Worm (Caenorhabditis elegans) whole organism, mixed stage, embryonic: ENCODE measurements around the gene pmk-1.
"Not testable (repeated sequence)": the region's sequence is repeated elsewhere in the genome, so short reads cannot be mapped to it uniquely, and the experiment has no call there.

Experiments used
- M03D4.4 ChIP-seq: sonication (generic microtip); optimal IDR thresholded peaks from 2 replicates; lab custom pipeline; 2017; ENCODE audit warnings: mild to moderate bottlenecking, missing genetic modification characterization, missing compliant biosample characterization
- bed-3 ChIP-seq: fragments of 200-800 bp; sonication (Bioruptor generic); optimal IDR thresholded peaks from 3 replicates; lab custom pipeline; 2018; ENCODE audit warnings: mild to moderate bottlenecking, missing genetic modification characterization, moderate library complexity, missing compliant biosample characterization
- blmp-1 ChIP-seq: fragments of 150-350 bp; optimal IDR thresholded peaks from 2 replicates; lab custom pipeline; 2014; ENCODE audit warnings: missing biosample characterization, missing genetic modification characterization
- ceh-39 ChIP-seq: fragments of 150-350 bp; optimal IDR thresholded peaks from 2 replicates; lab custom pipeline; 2014; ENCODE audit warnings: missing biosample characterization, missing genetic modification characterization
- ceh-43 ChIP-seq: fragments of 200-800 bp; sonication (Bioruptor generic); optimal IDR thresholded peaks from 2 replicates; lab custom pipeline; 2018; ENCODE audit warnings: mild to moderate bottlenecking, missing genetic modification characterization, moderate library complexity, missing compliant biosample characterization
- ceh-83 ChIP-seq: fragments of 200-800 bp; sonication (Bioruptor generic); optimal IDR thresholded peaks from 2 replicates; lab custom pipeline; 2018; ENCODE audit warnings: mild to moderate bottlenecking, missing genetic modification characterization, missing compliant biosample characterization
- ces-1 ChIP-seq: fragments of 150-350 bp; optimal IDR thresholded peaks from 2 replicates; lab custom pipeline; 2014; ENCODE audit warnings: missing biosample characterization, missing genetic modification reagents, missing genetic modification characterization
- cnd-1 ChIP-seq: fragments of 200-800 bp; sonication (Bioruptor generic); optimal IDR thresholded peaks from 2 replicates; lab custom pipeline; 2018; ENCODE audit warnings: mild to moderate bottlenecking, missing genetic modification characterization, missing compliant biosample characterization
- elt-1 ChIP-seq: sonication (generic microtip); optimal IDR thresholded peaks from 2 replicates; lab custom pipeline; 2017; ENCODE audit warnings: missing genetic modification characterization, mild to moderate bottlenecking, missing compliant biosample characterization, antibody characterized with exemption, moderate library complexity, borderline replicate concordance; ENCODE audit not compliant: insufficient read depth
- elt-3 ChIP-seq: fragments of 150-350 bp; optimal IDR thresholded peaks from 2 replicates; lab custom pipeline; 2014; ENCODE audit warnings: missing biosample characterization, missing genetic modification characterization
- flh-1 ChIP-seq: fragments of 200-800 bp; sonication (Bioruptor generic); optimal IDR thresholded peaks from 2 replicates; lab custom pipeline; 2018; ENCODE audit warnings: mild to moderate bottlenecking, missing genetic modification characterization, moderate library complexity, missing compliant biosample characterization
- ham-2 ChIP-seq: fragments of 200-800 bp; sonication (Bioruptor generic); optimal IDR thresholded peaks from 2 replicates; lab custom pipeline; 2018; ENCODE audit warnings: mild to moderate bottlenecking, missing genetic modification characterization, missing compliant biosample characterization
- hlh-1 ChIP-seq: fragments of 150-350 bp; optimal IDR thresholded peaks from 2 replicates; lab custom pipeline; 2014; ENCODE audit warnings: missing biosample characterization, missing genetic modification reagents, missing genetic modification characterization
- lin-13 ChIP-seq: fragments of 150-350 bp; optimal IDR thresholded peaks from 2 replicates; lab custom pipeline; 2014; ENCODE audit warnings: missing biosample characterization, missing genetic modification characterization
- lin-32 ChIP-seq: fragments of 200-800 bp; sonication (Bioruptor generic); optimal IDR thresholded peaks from 2 replicates; lab custom pipeline; 2018; ENCODE audit warnings: mild to moderate bottlenecking, missing genetic modification characterization, missing compliant biosample characterization
- lsy-2 ChIP-seq: fragments of 150-350 bp; optimal IDR thresholded peaks from 2 replicates; lab custom pipeline; 2014; ENCODE audit warnings: missing biosample characterization, missing genetic modification characterization
- mab-5 ChIP-seq: fragments of 150-350 bp; optimal IDR thresholded peaks from 2 replicates; lab custom pipeline; 2014; ENCODE audit warnings: missing biosample characterization, missing genetic modification characterization
- mep-1 ChIP-seq: fragments of 150-350 bp; optimal IDR thresholded peaks from 2 replicates; lab custom pipeline; 2017; ENCODE audit warnings: missing biosample characterization, missing genetic modification reagents, missing genetic modification characterization, inconsistent platforms
- mls-2 ChIP-seq: sonication (generic microtip); optimal IDR thresholded peaks from 2 replicates; lab custom pipeline; 2016; ENCODE audit warnings: mild to moderate bottlenecking, missing genetic modification characterization, moderate library complexity, missing compliant biosample characterization
- nhr-12 ChIP-seq: fragments of 150-350 bp; optimal IDR thresholded peaks from 2 replicates; lab custom pipeline; 2014; ENCODE audit warnings: missing biosample characterization, missing genetic modification characterization
- nhr-2 ChIP-seq: fragments of 150-350 bp; optimal IDR thresholded peaks from 2 replicates; lab custom pipeline; 2014; ENCODE audit warnings: missing biosample characterization, missing genetic modification characterization
- nhr-237 ChIP-seq: fragments of 150-350 bp; optimal IDR thresholded peaks from 2 replicates; lab custom pipeline; 2014; ENCODE audit warnings: missing biosample characterization, missing genetic modification characterization
- nhr-28 ChIP-seq: fragments of 150-350 bp; optimal IDR thresholded peaks from 2 replicates; lab custom pipeline; 2014; ENCODE audit warnings: missing biosample characterization, missing genetic modification characterization
- pha-4 ChIP-seq: fragments of 150-350 bp; optimal IDR thresholded peaks from 2 replicates; lab custom pipeline; 2018; ENCODE audit warnings: missing biosample characterization, missing genetic modification reagents, missing genetic modification characterization
- snpc-4 ChIP-seq: fragments of 150-350 bp; optimal IDR thresholded peaks from 2 replicates; lab custom pipeline; 2014; ENCODE audit warnings: missing biosample characterization, missing genetic modification characterization
- tbx-8 ChIP-seq: fragments of 200-800 bp; sonication (Bioruptor generic); optimal IDR thresholded peaks from 2 replicates; lab custom pipeline; 2018; ENCODE audit warnings: mild to moderate bottlenecking, missing genetic modification characterization, moderate library complexity, missing compliant biosample characterization
- unc-120 ChIP-seq: sonication (generic microtip); optimal IDR thresholded peaks from 2 replicates; lab custom pipeline; 2017; ENCODE audit warnings: missing genetic modification characterization, missing compliant biosample characterization; ENCODE audit not compliant: poor library complexity, severe bottlenecking
- unc-62 ChIP-seq: fragments of 150-350 bp; optimal IDR thresholded peaks from 2 replicates; lab custom pipeline; 2014; ENCODE audit warnings: missing biosample characterization, missing genetic modification reagents, missing genetic modification characterization
- zip-8 ChIP-seq: fragments of 150-350 bp; optimal IDR thresholded peaks from 2 replicates; lab custom pipeline; 2014; ENCODE audit warnings: missing biosample characterization, missing genetic modification characterization
- ztf-11 ChIP-seq: fragments of 150-350 bp; optimal IDR thresholded peaks from 2 replicates; lab custom pipeline; 2014; ENCODE audit warnings: missing biosample characterization, missing genetic modification characterization

Gene pmk-1

ce11 chrIV:8122349-8122748 lies 26.2 kb upstream of the pmk-1 start, which contains the start of gene erp-44.3:
Gene erp-44.3, plus strand, starts transcription at chrIV:8122649.
- not testable (repeated sequence) for TF ChIP-seq pha-4, mab-5, elt-1 (tag; lab: Kevin White, UChicago)

- no peak for TF ChIP-seq M03D4.4 (tag; lab: Kevin White, UChicago)
Measured at ce11 chrIV:8126902-8127301, 21.7 kb upstream of the pmk-1 start, which contains the start of gene ceph-41. Gene ceph-41, plus strand, starts transcription at chrIV:8127202.

- TF ChIP-seq ceh-43 (GFP tag; lab: Kevin White, UChicago), result no peak
- no peak for TF ChIP-seq mab-5 (tag; lab: Kevin White, UChicago)
- TF ChIP-seq ceh-83 (GFP tag; lab: Kevin White, UChicago), result no peak
- no peak for TF ChIP-seq tbx-8 (GFP tag; lab: Kevin White, UChicago)
- TF ChIP-seq bed-3 (GFP tag; lab: Kevin White, UChicago), result no peak
- TF ChIP-seq hlh-1, result no peak
- TF ChIP-seq lin-13 (tag; lab: Kevin White, UChicago), result no peak
- no peak for TF ChIP-seq ham-2 (GFP tag; lab: Kevin White, UChicago)
- no peak for TF ChIP-seq nhr-2 (tag; lab: Kevin White, UChicago)
- TF ChIP-seq flh-1 (GFP tag; lab: Kevin White, UChicago), result no peak
- no peak for TF ChIP-seq mls-2 (tag; lab: Kevin White, UChicago)
- TF ChIP-seq blmp-1 (tag; lab: Kevin White, UChicago), result no peak
- TF ChIP-seq cnd-1 (tag; lab: Kevin White, UChicago), result no peak
- no peak for TF ChIP-seq unc-62 (GFP tag; lab: Kevin White, UChicago)
- TF ChIP-seq nhr-28, result no peak
- TF ChIP-seq unc-120 (tag; lab: Kevin White, UChicago), result no peak
- TF ChIP-seq ztf-11 (tag; lab: Kevin White, UChicago), result no peak
Measured at ce11 chrIV:8127430-8127829, 21.2 kb upstream of the pmk-1 start.

- TF ChIP-seq ham-2 (GFP tag; lab: Kevin White, UChicago) (no peak), elt-1 (tag; lab: Kevin White, UChicago) (no peak), zip-8 (tag; lab: Kevin White, UChicago) (no peak), unc-62 (GFP tag; lab: Kevin White, UChicago) (no peak), bed-3 (GFP tag; lab: Kevin White, UChicago) (no peak), snpc-4 (tag; lab: Kevin White, UChicago) (no peak), mls-2 (tag; lab: Kevin White, UChicago) (no peak), lin-32 (GFP tag; lab: Kevin White, UChicago) (no peak), ces-1 (no peak), ceh-83 (GFP tag; lab: Kevin White, UChicago) (no peak), cnd-1 (tag; lab: Kevin White, UChicago) (no peak), lsy-2 (tag; lab: Kevin White, UChicago) (no peak), mep-1 (tag; lab: Kevin White, UChicago) (no peak), ceh-43 (GFP tag; lab: Kevin White, UChicago) (no peak)
Measured at ce11 chrIV:8130131-8130611, 18.4 kb upstream of the pmk-1 start, which contains the start of the genes ndub-11 and moc-3. Gene ndub-11, minus strand, starts transcription at chrIV:8130231. Gene moc-3, plus strand, starts transcription at chrIV:8130561.

ce11 chrIV:8133536-8133935 lies 15.1 kb upstream of the pmk-1 start, which contains the start of gene sph-1:
Gene sph-1, minus strand, starts transcription at chrIV:8133558.
- TF ChIP-seq unc-62 (GFP tag; lab: Kevin White, UChicago) (no peak), nhr-237 (tag; lab: Kevin White, UChicago) (no peak), M03D4.4 (tag; lab: Kevin White, UChicago) (no peak), pha-4 (tag; lab: Kevin White, UChicago) (peak; percentile 70)

- TF ChIP-seq mep-1 (tag; lab: Kevin White, UChicago) (peak; percentile 77), mls-2 (tag; lab: Kevin White, UChicago) (no peak), lin-13 (tag; lab: Kevin White, UChicago) (peak; percentile 18), cnd-1 (tag; lab: Kevin White, UChicago) (peak; percentile 28), ces-1 (peak; percentile 11), ceh-83 (GFP tag; lab: Kevin White, UChicago) (no peak), nhr-12 (no peak), lsy-2 (tag; lab: Kevin White, UChicago) (peak; percentile 42), unc-120 (tag; lab: Kevin White, UChicago) (peak; percentile 42), nhr-2 (tag; lab: Kevin White, UChicago) (no peak), pha-4 (tag; lab: Kevin White, UChicago) (peak; percentile 73), zip-8 (tag; lab: Kevin White, UChicago) (no peak), elt-3 (tag; lab: Kevin White, UChicago) (no peak), ceh-39 (tag; lab: Kevin White, UChicago) (peak; percentile 37), mab-5 (tag; lab: Kevin White, UChicago) (no peak), unc-62 (GFP tag; lab: Kevin White, UChicago) (peak; percentile 38), hlh-1 (peak; percentile 47), bed-3 (GFP tag; lab: Kevin White, UChicago) (no peak), ceh-43 (GFP tag; lab: Kevin White, UChicago) (no peak), flh-1 (GFP tag; lab: Kevin White, UChicago) (no peak)
Measured at ce11 chrIV:8136005-8136512, 12.5 kb upstream of the pmk-1 start, which contains the start of the genes isp-1 and islo-1. Gene isp-1, minus strand, starts transcription at chrIV:8136055. Gene islo-1, plus strand, starts transcription at chrIV:8136389.
